Fruit fly (Drosophila melanogaster) ovary, adult (tissue): ENCODE results near the gene bor.

Experiments
- CG17801 ChIP-seq: fragments of 200-800 bp; optimal IDR thresholded peaks from 2 replicates; lab custom pipeline; 2019; ENCODE audit warnings: missing biosample characterization, mild to moderate bottlenecking, missing genetic modification characterization, moderate library complexity; ENCODE audit not compliant: partially characterized antibody

Gene bor

DNA sequence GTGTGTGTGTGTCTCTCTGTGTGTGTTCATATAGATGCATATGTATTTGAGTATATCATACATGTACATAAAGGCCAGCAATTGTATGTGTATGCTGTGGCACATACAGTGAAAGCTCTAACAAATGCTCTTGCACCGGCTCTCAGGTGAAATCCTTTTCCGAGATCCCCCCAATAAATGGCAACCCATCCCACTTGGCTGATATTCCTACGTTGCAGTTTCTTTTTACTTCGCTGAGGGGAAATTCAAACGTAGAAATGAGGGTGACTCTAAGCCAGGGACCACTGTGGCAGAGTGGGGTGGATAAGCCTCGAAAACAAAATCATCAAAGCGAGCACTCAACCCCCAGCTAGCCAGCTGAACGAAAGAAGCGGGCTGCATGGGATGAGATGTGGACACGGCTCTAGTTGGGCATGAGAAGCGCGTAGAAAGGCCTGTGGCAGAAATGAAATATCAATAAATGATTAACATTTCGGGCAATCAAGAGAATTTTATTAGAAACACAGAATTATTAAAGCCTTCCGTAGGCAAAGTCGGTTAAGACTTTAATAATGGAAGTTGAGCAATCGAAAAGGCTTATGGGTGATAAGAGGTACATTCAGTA, 41.5 kb downstream of the bor start:
- peak; percentile 30 for TF ChIP-seq CG17801 (GFP tag; lab: Kevin White, UChicago)

DNA sequence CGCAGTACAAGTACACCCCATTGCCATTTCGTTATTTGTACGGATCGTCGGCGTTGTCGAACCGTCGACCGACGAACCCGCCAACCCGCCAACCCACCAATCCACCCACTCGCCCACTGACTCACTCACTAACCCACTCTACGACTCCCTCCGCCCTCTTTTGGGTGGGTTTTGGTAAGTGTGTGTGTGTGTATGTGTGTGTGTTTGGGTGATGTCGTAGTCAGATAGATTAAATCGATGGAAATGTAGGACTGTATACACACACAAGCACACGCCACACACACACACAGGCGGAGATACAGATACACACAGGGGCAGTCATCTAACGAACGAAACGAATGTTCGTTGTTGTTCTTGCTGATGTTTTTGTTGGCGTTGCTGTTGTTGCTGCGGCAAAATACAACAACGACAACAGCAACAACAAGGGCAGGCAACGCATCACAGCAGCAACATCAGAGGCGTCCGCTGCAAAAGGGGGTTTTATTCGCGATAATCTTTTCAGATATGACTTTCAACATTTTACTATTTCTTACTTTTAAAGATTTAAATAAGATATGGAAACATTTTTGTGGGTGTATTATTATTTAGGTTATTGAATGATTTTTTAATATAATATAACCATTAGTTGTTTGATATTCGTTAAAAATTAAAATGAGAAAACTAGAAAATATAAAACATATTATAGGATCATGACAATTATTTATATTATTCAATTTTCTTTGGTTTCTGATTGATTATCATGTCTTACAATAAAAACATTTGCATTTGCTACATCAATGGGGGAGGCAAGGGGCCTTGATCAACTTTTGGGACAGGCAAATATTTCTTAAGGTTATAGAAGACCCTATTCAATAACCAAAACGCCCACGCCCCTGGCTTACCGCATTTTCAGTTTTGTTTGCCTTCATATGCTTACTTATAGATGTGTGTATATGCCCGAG, 42.3 kb downstream of the bor start:
- no peak for TF ChIP-seq CG17801 (GFP tag; lab: Kevin White, UChicago)

DNA sequence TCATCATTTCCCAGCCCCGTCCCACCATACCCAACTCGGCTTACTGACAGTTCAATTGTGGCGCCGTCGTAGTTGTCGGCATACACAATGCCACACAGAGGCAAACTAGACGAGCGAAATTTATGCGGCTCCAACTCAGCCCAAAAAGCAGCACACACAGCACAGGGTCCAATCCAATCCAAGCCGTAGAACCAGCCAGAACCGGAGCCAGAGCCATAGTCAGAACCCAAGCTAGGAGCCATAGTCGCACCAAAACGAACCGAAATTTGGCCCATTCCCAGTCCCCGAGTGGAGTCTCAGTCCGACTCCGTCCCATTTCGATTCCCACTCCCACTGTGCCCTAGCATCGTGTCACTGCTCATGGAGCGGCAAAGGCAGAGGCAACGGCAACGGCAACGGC, 43.1 kb downstream of the bor start:
- TF ChIP-seq CG17801 (GFP tag; lab: Kevin White, UChicago), result no peak

DNA sequence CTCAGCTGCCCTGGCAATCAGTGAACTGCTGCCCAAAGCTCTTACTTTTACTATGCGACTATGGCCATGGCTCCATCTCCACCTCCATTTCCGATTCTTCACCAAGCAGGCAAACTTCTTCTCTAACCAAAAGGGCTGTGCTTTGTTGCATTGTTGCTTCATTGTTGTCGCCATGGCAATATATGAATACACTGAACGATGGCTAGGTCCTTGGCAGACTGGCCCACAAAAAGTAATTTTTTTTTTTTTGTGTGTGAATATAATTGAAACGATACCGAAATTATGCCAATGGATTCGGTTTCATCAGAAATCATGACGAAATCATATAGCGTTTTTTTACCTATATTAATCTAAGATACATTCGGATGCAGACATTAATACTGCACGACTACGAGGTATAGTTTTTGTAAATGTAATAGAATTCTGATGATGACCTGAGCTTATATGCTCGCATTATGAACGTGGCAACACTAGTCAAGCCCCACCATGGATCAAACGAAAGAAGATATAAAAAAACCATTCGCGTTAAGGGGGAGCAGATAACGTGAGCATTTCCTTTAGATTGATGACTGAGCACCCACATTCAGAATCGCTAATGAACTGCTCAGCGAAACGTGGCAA, 43.8 kb downstream of the bor start:
- TF ChIP-seq CG17801 (GFP tag; lab: Kevin White, UChicago), result no peak

DNA sequence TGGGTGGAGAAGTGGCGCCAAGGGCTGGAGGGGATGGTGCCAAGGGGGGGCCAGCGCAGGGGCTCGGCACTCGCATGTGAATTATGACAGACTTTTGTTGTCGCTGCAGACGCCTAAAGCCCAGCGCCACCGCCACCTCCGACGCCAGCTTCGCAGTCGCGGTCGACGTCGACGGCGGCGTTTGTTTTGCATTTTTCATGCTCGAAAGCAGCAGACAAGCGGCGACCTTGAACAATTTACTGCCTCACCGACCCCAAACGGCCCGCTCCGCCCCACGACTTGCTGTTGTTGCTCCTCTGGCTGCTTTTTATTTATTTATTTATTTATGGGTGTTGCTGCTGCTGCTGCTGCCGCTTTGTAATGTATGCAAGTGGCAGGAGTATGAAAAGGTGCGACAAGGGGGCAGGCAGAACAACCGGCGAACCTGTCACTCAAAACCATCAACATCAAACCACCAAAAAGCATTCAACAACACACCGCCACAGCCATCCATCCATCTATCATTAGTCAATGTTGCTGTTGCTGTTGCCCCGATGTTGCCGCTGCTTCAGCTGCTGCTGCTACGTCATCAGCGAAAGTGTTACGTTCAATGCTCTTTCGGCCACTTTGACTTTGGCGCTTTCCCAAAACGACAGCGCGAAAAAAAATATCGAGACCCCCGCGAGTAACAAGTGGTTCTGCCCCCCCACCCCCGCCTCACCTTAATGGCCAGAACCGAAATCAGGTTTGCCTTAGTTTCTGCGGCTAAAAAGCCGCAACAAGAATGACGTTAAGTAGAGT, 45.5 kb downstream of the bor start:
- no peak for TF ChIP-seq CG17801 (GFP tag; lab: Kevin White, UChicago)

DNA sequence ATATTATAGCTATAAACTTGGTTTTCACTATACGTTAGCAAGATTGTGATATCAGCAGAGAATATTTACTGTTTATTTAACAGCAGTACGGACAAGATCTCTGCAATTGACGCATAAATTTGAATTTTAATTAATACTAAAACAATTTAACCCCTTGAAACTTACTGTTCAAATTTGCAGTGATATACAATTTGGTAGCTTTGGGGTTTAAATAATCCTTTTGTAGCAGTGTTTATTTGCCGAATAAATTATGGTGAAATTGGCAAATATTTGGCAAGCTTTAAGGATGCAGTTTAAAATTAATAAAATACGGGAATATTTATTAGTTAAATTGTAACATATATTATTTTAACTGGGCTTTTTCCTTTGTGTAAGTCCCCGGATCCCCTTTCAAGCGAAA, 46.5 kb downstream of the bor start:
- TF ChIP-seq CG17801 (GFP tag; lab: Kevin White, UChicago), result no peak

DNA sequence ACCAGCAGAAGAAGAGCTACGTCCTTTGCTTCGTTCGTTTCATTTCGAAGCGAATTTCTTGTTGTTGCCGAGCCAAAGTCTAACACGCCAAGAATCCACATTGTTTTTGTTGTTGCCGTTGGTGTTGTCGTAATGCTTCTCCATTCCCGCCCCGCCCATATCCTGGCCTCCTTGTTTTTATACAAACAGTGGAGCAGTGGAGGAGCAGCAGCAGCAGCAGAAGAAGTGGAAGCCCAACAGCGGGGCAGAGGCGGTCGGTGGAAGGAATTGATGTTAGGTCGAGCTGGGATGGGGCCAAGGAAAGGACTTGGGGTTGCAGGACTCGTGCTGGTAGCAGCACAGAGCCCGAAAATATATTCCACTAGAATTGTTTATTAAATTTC, 48.6 kb downstream of the bor start:
- TF ChIP-seq CG17801 (GFP tag; lab: Kevin White, UChicago), result no peak

DNA sequence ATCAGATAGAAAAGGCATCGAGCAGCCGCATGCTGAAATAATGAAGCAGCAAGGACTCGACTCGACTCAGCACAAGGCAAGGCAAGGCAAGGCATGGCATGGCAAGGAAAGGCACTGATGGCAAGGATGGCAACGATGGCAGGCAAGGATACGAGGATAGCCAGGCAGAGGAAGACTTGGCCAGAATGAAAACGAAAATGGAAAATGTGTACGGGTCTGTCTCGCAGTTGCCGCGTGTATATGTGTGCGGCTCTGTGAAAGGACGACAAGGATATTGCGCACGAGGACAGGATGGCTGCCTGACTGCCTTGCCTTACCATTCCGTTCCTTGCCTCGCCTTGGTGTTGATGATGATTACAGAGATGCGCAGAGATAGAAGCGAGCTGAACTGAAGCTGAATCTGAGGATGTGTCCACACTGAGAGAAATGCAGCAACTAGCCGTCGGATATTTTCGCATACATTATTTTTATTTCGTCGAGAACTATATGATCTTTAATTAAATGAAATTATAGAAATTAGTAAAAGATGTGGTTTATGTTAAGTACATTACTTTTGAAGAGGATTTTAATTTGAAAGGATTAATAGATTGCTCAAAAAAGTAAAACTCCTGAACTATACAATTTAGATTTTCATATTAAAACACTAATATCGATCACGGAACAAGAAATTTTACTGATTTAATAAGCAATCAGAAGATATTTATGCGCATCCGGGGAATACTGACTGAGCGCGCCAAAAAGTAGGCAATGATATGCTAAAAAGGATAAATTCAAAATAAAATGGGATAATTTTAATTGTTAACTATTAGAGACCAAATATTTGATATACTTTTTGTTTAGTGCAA, 49.2 kb downstream of the bor start:
- TF ChIP-seq CG17801 (GFP tag; lab: Kevin White, UChicago), result no peak

DNA sequence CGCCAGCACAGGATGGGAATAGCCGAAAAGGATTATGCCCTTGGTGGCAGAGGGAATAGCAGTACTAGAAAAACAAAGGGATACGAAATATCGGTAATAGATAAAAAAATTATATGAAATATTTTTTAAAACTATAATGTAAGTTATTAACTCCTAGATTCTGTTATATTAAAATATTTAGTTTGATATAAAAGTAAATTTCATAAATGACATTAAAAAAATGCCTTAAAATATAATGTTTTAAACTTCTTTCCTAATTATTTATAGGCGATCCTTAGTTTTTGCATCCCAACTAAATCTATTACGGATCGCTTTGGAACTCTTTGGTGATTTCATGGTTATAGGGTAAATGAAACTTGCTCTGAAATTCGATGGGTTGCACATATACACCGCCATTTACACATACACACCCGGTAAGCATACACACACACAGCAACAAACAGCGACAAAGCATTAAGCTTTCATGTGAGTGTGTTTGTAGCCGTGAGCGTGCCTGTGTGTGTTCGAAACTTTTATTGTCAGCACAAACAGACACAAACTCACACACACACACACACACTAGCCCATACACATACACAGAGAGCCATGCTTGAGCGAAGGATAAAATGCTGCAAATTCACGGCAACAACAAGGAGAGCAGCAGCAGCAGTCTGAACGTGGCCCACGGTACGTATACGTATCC, 50.0 kb downstream of the bor start:
- no peak for TF ChIP-seq CG17801 (GFP tag; lab: Kevin White, UChicago)

DNA sequence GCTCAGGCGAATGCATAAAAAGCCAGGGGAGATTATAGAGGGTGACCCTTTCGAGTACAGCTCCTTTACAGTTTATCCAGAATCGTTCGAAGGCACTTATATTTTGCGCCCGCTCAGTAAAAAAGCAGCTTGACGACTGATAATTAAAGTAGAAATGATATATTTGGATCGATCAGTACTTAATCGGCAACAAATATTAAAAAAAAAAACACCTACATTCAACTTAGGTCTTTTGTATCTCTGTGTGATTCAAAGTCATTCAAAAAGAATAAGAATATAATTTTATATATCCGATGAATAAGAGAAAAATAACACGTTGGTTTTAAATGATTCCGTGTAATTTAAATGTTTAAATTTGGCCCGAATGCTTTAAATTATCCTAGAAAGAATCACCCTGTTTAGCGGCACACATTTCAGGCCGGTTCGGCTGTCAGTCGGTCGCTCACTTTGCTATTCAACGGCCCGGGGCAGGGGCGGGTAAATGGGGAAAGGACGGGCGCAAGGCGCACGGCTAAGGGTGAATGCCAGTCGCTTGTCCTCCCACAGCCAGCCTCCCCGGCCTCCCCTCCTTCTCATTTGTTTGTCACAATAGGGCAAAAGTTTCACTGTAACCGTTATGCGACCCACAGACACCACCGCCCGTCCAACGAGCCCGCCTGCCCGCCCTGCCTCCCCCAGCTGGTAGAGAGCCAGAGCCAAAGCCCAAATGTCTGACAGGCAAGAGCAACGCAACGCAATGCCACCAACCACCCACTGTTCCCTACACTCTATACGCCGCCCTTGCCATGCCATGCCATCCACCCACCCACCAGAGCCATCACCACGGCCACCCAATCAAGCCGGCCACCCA, 50.8 kb downstream of the bor start:
- no peak for TF ChIP-seq CG17801 (GFP tag; lab: Kevin White, UChicago)

DNA sequence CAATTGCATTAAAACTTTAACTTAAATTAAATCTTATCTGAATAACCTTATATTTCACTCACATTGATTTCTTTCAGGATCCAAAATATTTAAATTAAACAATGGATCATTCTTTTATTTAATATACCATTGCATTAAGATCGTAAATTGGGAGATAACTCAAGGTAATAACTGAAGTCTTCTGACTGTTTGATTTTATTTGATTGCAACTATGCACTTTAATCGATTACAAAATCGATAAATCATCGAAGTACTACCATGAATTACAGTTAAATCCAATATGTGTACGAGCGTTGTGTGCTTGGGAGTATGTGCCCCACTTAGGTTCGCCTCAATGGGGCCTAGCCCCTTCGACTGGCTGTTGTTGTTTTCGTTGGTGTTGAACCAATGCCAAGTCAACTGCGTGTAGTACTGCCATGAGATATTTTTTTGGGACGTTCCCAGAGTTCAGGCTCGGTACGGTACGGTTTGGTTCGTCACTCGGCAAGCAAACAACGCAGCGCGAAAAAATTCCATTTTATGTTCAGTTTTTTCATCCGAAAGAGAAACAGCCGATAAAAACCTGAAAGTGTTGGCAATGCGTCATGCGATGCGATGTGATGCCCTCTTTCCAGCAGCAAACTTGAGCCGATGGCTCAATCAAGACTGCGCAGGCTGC, 51.9 kb downstream of the bor start:
- TF ChIP-seq CG17801 (GFP tag; lab: Kevin White, UChicago), result no peak
